Worm (Caenorhabditis elegans) whole organism, L4 larva: ENCODE data around the gene bckd-1A.

Source experiments
- F10B5.3 ChIP-seq: sonication (generic microtip); optimal IDR thresholded peaks from 2 replicates; lab custom pipeline; 2016; ENCODE audit warnings: mild to moderate bottlenecking, missing genetic modification characterization, missing compliant biosample characterization
- R02D3.7 ChIP-seq: fragments of 150-350 bp; sonication (generic microtip); optimal IDR thresholded peaks from 3 replicates; lab custom pipeline; 2014; ENCODE audit warnings: missing biosample characterization, missing genetic modification characterization
- aha-1 ChIP-seq: fragments of 150-350 bp; peaks from one replicate; lab custom pipeline; 2014; ENCODE audit warnings: missing biosample characterization, missing genetic modification characterization
- attf-4 ChIP-seq: sonication (generic microtip); optimal IDR thresholded peaks from 3 replicates; lab custom pipeline; 2017; ENCODE audit warnings: missing biosample characterization, missing genetic modification characterization
- ceh-20 ChIP-seq: fragments of 200-800 bp; sonication (Bioruptor generic); IDR thresholded peaks from 2 replicates; pipeline ENCODE4 v1.3.6; 2022; ENCODE audit warnings: missing genetic modification reagents, missing genetic modification characterization, missing compliant biosample characterization
- ceh-62 ChIP-seq: sonication (generic microtip); optimal IDR thresholded peaks from 2 replicates; lab custom pipeline; 2017; ENCODE audit warnings: missing biosample characterization, missing genetic modification characterization
- daf-16 ChIP-seq, 3 experiments: sonication (generic microtip); optimal IDR thresholded peaks; 2 replicates each; lab custom pipeline; 2016 to 2017; ENCODE audit warnings: missing genetic modification characterization in 3 of 3, missing genetic modification reagents in 3 of 3, mild to moderate bottlenecking in 2 of 3, missing compliant biosample characterization in 2 of 3, missing biosample characterization in 1 of 3, moderate library complexity in 1 of 3
- dpl-1 ChIP-seq: fragments of 150-350 bp; optimal IDR thresholded peaks from 2 replicates; lab custom pipeline; 2014; ENCODE audit warnings: missing biosample characterization, missing genetic modification reagents, missing genetic modification characterization
- dve-1 ChIP-seq: sonication (generic microtip); optimal IDR thresholded peaks from 2 replicates; lab custom pipeline; 2017; ENCODE audit warnings: antibody characterized with exemption, mild to moderate bottlenecking, missing genetic modification characterization, missing compliant biosample characterization; ENCODE audit not compliant: insufficient read depth
- egl-43 ChIP-seq: fragments of 200-800 bp; sonication (Bioruptor generic); IDR thresholded peaks from 2 replicates; pipeline ENCODE4 v1.3.6; 2022; ENCODE audit warnings: missing genetic modification reagents, missing genetic modification characterization, missing compliant biosample characterization
- fkh-10 ChIP-seq: fragments of 150-350 bp; optimal IDR thresholded peaks from 2 replicates; lab custom pipeline; 2014; ENCODE audit warnings: missing biosample characterization, missing genetic modification reagents, missing genetic modification characterization
- gei-8 ChIP-seq: fragments of 200-800 bp; sonication (Bioruptor generic); optimal IDR thresholded peaks from 2 replicates; lab custom pipeline; 2018; ENCODE audit warnings: mild to moderate bottlenecking, missing genetic modification characterization, missing compliant biosample characterization
- hlh-11 ChIP-seq: fragments of 200-800 bp; sonication (Bioruptor generic); optimal IDR thresholded peaks from 2 replicates; lab custom pipeline; 2018; ENCODE audit warnings: mild to moderate bottlenecking, missing genetic modification characterization, missing compliant biosample characterization
- hmg-1.1 ChIP-seq: fragments of 200-800 bp; sonication (Bioruptor generic); IDR thresholded peaks from 2 replicates; pipeline ENCODE4 v1.3.6; 2022; ENCODE audit warnings: missing genetic modification reagents, missing genetic modification characterization, missing compliant biosample characterization
- jun-1 ChIP-seq: fragments of 150-350 bp; optimal IDR thresholded peaks from 2 replicates; lab custom pipeline; 2014; ENCODE audit warnings: missing biosample characterization, missing genetic modification reagents, missing genetic modification characterization
- lin-38 ChIP-seq: fragments of 200-800 bp; sonication (Bioruptor generic); IDR thresholded peaks from 2 replicates; pipeline ENCODE4 v1.3.6; 2022; ENCODE audit warnings: missing genetic modification reagents, missing genetic modification characterization, missing compliant biosample characterization
- lsy-2 ChIP-seq, 2 experiments: fragments of 150-350 bp in 1 of 2; sonication (generic microtip) in 1 of 2; optimal IDR thresholded peaks; 2 replicates each; lab custom pipeline; 2014 to 2017; ENCODE audit warnings: missing biosample characterization in 2 of 2, missing genetic modification characterization in 2 of 2
- madf-5 ChIP-seq, 2 experiments: fragments of 200-800 bp; sonication (Bioruptor generic); IDR thresholded peaks; 2 replicates each; pipeline ENCODE4 v1.3.6; 2022; ENCODE audit warnings: missing compliant biosample characterization in 2 of 2, missing genetic modification characterization in 2 of 2
- madf-9 ChIP-seq: fragments of 200-800 bp; sonication (Bioruptor generic); conservative IDR thresholded peaks from 2 replicates; pipeline ENCODE4 v1.3.6; 2022; ENCODE audit warnings: missing genetic modification reagents, missing genetic modification characterization, missing compliant biosample characterization
- mdt-29 ChIP-seq: fragments of 200-800 bp; sonication (Bioruptor generic); IDR thresholded peaks from 2 replicates; pipeline ENCODE4 v1.3.6; 2022; ENCODE audit warnings: missing genetic modification reagents, missing genetic modification characterization, missing compliant biosample characterization
- nhr-25 ChIP-seq: sonication (generic microtip); optimal IDR thresholded peaks from 2 replicates; lab custom pipeline; 2017; ENCODE audit warnings: missing genetic modification characterization, mild to moderate bottlenecking, missing compliant biosample characterization, antibody characterized with exemption, moderate library complexity, borderline replicate concordance; ENCODE audit not compliant: insufficient read depth
- pha-4 ChIP-seq, 2 experiments: fragments of 150-350 bp in 1 of 2; fragments of 200-800 bp in 1 of 2; sonication (Bioruptor generic) in 1 of 2; IDR thresholded peaks in 1 of 2; optimal IDR thresholded peaks in 1 of 2; 2 replicates each; pipeline versions ENCODE4 v1.3.6 to Lab custom; 2014 to 2022; ENCODE audit warnings: missing genetic modification characterization in 2 of 2, missing genetic modification reagents in 2 of 2, missing biosample characterization in 1 of 2, missing compliant biosample characterization in 1 of 2
- php-3 ChIP-seq: fragments of 200-800 bp; sonication (Bioruptor generic); IDR thresholded peaks from 2 replicates; pipeline ENCODE4 v1.3.6; 2022; ENCODE audit warnings: missing genetic modification reagents, missing genetic modification characterization, missing compliant biosample characterization
- pqm-1 ChIP-seq: sonication (generic microtip); optimal IDR thresholded peaks from 2 replicates; lab custom pipeline; 2017; ENCODE audit warnings: missing biosample characterization, missing genetic modification characterization
- rbr-2 ChIP-seq: sonication (generic microtip); optimal IDR thresholded peaks from 2 replicates; lab custom pipeline; 2016; ENCODE audit warnings: missing genotype, missing genetic modification characterization, missing compliant biosample characterization
- set-16 ChIP-seq: fragments of 200-800 bp; sonication (Bioruptor generic); IDR thresholded peaks from 2 replicates; pipeline ENCODE4 v1.3.6; 2022; ENCODE audit warnings: missing genetic modification reagents, missing genetic modification characterization, missing compliant biosample characterization
- spr-3 ChIP-seq: fragments of 200-800 bp; sonication (Bioruptor generic); optimal IDR thresholded peaks from 2 replicates; lab custom pipeline; 2018; ENCODE audit warnings: mild to moderate bottlenecking, missing genetic modification characterization, missing compliant biosample characterization
- unc-39 ChIP-seq: sonication (generic microtip); optimal IDR thresholded peaks from 2 replicates; lab custom pipeline; 2017; ENCODE audit warnings: missing biosample characterization, missing genetic modification characterization
- unc-62 ChIP-seq, 3 experiments: fragments of 150-350 bp in 1 of 3; sonication (generic microtip); optimal IDR thresholded peaks in 2 of 3; peaks in 1 of 3; 1 replicate in 1 of 3; 2 replicates in 2 of 3; lab custom pipeline; 2014 to 2017; ENCODE audit warnings: missing biosample characterization in 3 of 3, missing genetic modification characterization in 3 of 3, missing genetic modification reagents in 3 of 3, missing genotype in 1 of 3
- zfp-3 ChIP-seq: fragments of 200-800 bp; sonication (Bioruptor generic); conservative IDR thresholded peaks from 2 replicates; pipeline ENCODE4 v1.3.6; 2022; ENCODE audit warnings: missing genetic modification reagents, missing genetic modification characterization, missing compliant biosample characterization
- ztf-7 ChIP-seq: fragments of 150-350 bp; optimal IDR thresholded peaks from 2 replicates; lab custom pipeline; 2014; ENCODE audit warnings: missing biosample characterization, missing genetic modification characterization

The bckd-1A gene

DNA sequence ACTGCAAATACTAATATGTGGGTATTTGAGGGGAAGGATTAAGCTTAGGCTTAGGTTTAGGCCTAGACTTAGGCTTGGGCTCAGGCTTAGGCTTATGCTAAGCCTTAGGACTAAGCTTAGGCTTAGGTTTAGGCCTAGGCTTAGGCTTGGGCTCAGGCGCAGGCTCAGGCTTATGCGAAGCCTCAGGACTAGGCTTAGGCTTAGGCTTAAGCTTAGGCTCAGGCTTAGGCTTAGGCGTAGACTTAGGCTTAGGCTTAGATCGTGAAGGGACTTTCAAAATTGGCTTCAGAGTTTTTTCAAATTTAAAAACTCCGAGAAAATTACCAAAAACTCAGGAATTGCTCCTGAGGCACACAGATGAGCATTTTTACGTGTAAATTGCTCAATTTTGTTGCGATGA is 27.2 kb downstream of the bckd-1A start:
- TF ChIP-seq ceh-20 (GFP tag; lab: Robert Waterston, UW) (peak; percentile 38; the same call in 1 of the 2 replicates), hmg-1.1 (0 out of 2 replicates have a peak, but pooled peaks have one; percentile 17), madf-5 (GFP tag; IDR thresholded peaks at IDR 0.05; lab: Robert Waterston, UW) (no peak)

DNA sequence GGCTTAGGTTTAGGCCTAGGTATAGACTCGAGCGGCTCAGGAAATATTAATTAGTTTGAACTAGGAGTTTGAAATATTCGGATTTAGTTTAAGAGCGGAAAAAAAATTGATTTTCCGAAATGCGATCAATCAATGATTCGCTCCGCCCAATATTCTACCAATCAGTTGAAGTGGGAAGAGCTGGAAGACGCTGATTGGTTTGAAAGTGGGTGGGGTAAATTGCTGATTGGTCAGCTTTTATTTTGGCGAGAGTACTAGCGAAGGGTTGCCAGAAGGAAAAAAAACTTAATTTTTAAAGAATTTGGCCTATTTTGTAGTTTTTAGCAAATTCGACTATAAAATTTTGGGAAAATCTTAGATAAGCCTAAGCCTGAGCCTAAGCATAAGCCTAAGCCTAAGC is 28.2 kb downstream of the bckd-1A start:
- TF ChIP-seq R02D3.7 (tag; lab: Kevin White, UChicago) = no peak

- TF ChIP-seq madf-9 (GFP tag; lab: Robert Waterston, UW) (no peak), pqm-1 (tag; lab: Kevin White, UChicago) (no peak), hlh-11 (tag; lab: Kevin White, UChicago) (peak; percentile 3), ztf-7 (tag; lab: Kevin White, UChicago) (no peak), aha-1 (tag; lab: Kevin White, UChicago) (peak; percentile 79), dve-1 (tag; lab: Kevin White, UChicago) (peak; percentile 7), attf-4 (tag; lab: Kevin White, UChicago) (no peak), pha-4 (GFP tag; IDR thresholded peaks at IDR 0.05; lab: Robert Waterston, UW) (peak; percentile 49; the same call in 1 of the 2 replicates), pha-4 (tag; optimal IDR thresholded peaks at IDR 0.05; lab: Kevin White, UChicago) (no peak), mdt-29 (GFP tag; lab: Robert Waterston, UW) (0 out of 2 replicates have a peak, but pooled peaks have one; percentile 23), lsy-2 (tag; optimal IDR thresholded peaks at IDR 0.05; lab: Kevin White, UChicago) (peak in 1 of 2 experiments; percentile 14), ceh-62 (tag; lab: Kevin White, UChicago) (no peak), dpl-1 (GFP tag; lab: Kevin White, UChicago) (no peak), fkh-10 (GFP tag; lab: Kevin White, UChicago) (peak; percentile 42), ceh-20 (GFP tag; lab: Robert Waterston, UW) (peak; percentile 39; the same call in 1 of the 2 replicates), gei-8 (GFP tag; lab: Kevin White, UChicago) (peak; percentile 6), rbr-2 (tag; lab: Kevin White, UChicago) (peak; percentile 32), F10B5.3 (no peak), egl-43 (GFP tag; lab: Robert Waterston, UW) (0 out of 2 replicates have a peak, but pooled peaks have one; percentile 9), lin-38 (GFP tag; lab: Robert Waterston, UW) (peak; percentile 30; the same call in 1 of the 2 replicates), set-16 (GFP tag; lab: Robert Waterston, UW) (peak; percentile 39; the same call in 1 of the 2 replicates)
Measured at ce11 chrIII:12942307-12942706, 30.0 kb downstream of the bckd-1A start, which contains the start of gene unc-25. Gene unc-25, plus strand, starts transcription at chrIII:12942651.

DNA sequence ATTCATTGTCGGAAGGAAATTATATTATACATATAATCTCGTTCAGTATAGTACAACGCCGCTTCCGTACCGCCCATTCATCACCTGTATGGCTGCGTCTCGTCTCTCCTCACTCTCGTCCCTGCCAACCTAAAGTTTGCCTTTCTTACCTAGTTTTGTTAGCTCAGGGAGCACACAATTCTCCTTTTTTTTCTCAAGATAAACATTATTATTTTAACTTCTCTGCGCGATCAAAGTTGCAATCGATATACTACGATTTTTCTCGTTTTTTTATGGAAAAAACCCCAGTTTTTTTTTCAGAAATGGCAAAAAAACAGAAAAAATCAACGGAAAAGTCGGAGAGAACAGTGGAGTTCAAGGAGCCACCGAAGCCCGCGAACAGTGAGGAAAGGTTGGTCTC is 37.9 kb downstream of the bckd-1A start, which contains the start of gene epg-3:
epg-3 (plus strand) TSS at position 301 of the 400 bp plus-strand sequence.
- no peak for TF ChIP-seq pha-4 (GFP tag; IDR thresholded peaks at IDR 0.05; lab: Robert Waterston, UW)
- TF ChIP-seq pha-4 (tag; optimal IDR thresholded peaks at IDR 0.05; lab: Kevin White, UChicago) = no peak
- no peak for TF ChIP-seq set-16 (GFP tag; lab: Robert Waterston, UW)
- peak in 1 of 2 experiments; percentile 44 for TF ChIP-seq unc-62 (GFP tag; optimal IDR thresholded peaks at IDR 0.05 in 1 of 2; lab: Kevin White, UChicago)
- TF ChIP-seq unc-62 (tag; optimal IDR thresholded peaks at IDR 0.05; lab: Kevin White, UChicago) = no peak
- no peak for TF ChIP-seq zfp-3
- peak; percentile 72 for TF ChIP-seq aha-1 (tag; lab: Kevin White, UChicago)
- TF ChIP-seq jun-1 (tag; lab: Kevin White, UChicago) = no peak
- no peak for TF ChIP-seq unc-39 (tag; lab: Kevin White, UChicago)
- TF ChIP-seq spr-3 (GFP tag; lab: Kevin White, UChicago) = no peak
- no peak for TF ChIP-seq nhr-25 (tag; lab: Kevin White, UChicago)

ce11 chrIII:12932776-12933175 is 39.5 kb downstream of the bckd-1A start:
- TF ChIP-seq php-3 (peak; percentile 66; the same call in 1 of the 2 replicates), pqm-1 (tag; lab: Kevin White, UChicago) (no peak), daf-16 (GFP tag; optimal IDR thresholded peaks at IDR 0.05; lab: Kevin White, UChicago) (no peak), daf-16 (tag; optimal IDR thresholded peaks at IDR 0.05; lab: Kevin White, UChicago) (peak; percentile 23)
